Fruit fly (Drosophila melanogaster) whole organism, embryonic: ENCODE data around the gene MED27.
A peak's percentile ranks its signal among the peaks of the same experiment; 100 is the strongest.

ENCODE experiments used
- Blimp-1 ChIP-seq: fragments of 200-800 bp; sonication (Bioruptor generic); optimal IDR thresholded peaks from 3 replicates; lab custom pipeline; 2018; ENCODE audit warnings: missing biosample characterization, missing genetic modification characterization, mild to moderate bottlenecking, moderate library complexity, missing genetic modification reagents
- BtbVII ChIP-seq: fragments of 200-800 bp; sonication (Bioruptor generic); optimal IDR thresholded peaks from 3 replicates; lab custom pipeline; 2017; ENCODE audit warnings: missing biosample characterization, mild to moderate bottlenecking, missing genetic modification characterization
- CG10147 ChIP-seq: fragments of 200-800 bp; sonication (Bioruptor generic); optimal IDR thresholded peaks from 2 replicates; lab custom pipeline; 2019; ENCODE audit warnings: missing biosample characterization, mild to moderate bottlenecking, missing genetic modification characterization, moderate library complexity
- CG10321 ChIP-seq: fragments of 200-800 bp; sonication (Bioruptor generic); IDR thresholded peaks from 2 replicates; pipeline ENCODE4 v1.3.6; 2022; ENCODE audit warnings: missing biosample characterization, missing genetic modification characterization
- CG10979 ChIP-seq: fragments of 200-800 bp; sonication (Bioruptor generic); optimal IDR thresholded peaks from 2 replicates; lab custom pipeline; 2018; ENCODE audit warnings: missing biosample characterization, mild to moderate bottlenecking, missing genetic modification characterization, moderate library complexity
- CG14965 ChIP-seq: fragments of 200-800 bp; sonication (Bioruptor generic); optimal IDR thresholded peaks from 2 replicates; lab custom pipeline; 2016; ENCODE audit warnings: missing biosample characterization, missing genetic modification characterization, borderline replicate concordance
- CG32532 ChIP-seq: fragments of 200-800 bp; sonication (Bioruptor generic); IDR thresholded peaks from 2 replicates; pipeline ENCODE4 v1.3.6; 2022; ENCODE audit warnings: missing biosample characterization, missing genetic modification characterization
- CG33213 ChIP-seq: fragments of 200-800 bp; sonication (Bioruptor generic); optimal IDR thresholded peaks from 3 replicates; lab custom pipeline; 2016; ENCODE audit warnings: missing biosample characterization, missing genetic modification characterization
- CG34422 ChIP-seq: fragments of 200-800 bp; sonication (Bioruptor generic); IDR thresholded peaks from 3 replicates; pipeline ENCODE4 v1.3.6; 2022; ENCODE audit warnings: missing biosample characterization, missing genetic modification characterization
- CG3995 ChIP-seq: fragments of 200-800 bp; sonication (Bioruptor generic); optimal IDR thresholded peaks from 3 replicates; lab custom pipeline; 2016; ENCODE audit warnings: missing biosample characterization, missing genetic modification characterization
- CG4282 ChIP-seq: fragments of 200-800 bp; sonication (Bioruptor generic); optimal IDR thresholded peaks from 2 replicates; lab custom pipeline; 2016; ENCODE audit warnings: missing biosample characterization, missing genetic modification characterization
- CG5180 ChIP-seq: fragments of 200-800 bp; sonication (Bioruptor generic); optimal IDR thresholded peaks from 3 replicates; lab custom pipeline; 2017; ENCODE audit warnings: missing biosample characterization, missing genetic modification characterization, mild to moderate bottlenecking, moderate library complexity, missing genetic modification reagents
- CG7556 ChIP-seq: fragments of 200-800 bp; sonication (Bioruptor generic); optimal IDR thresholded peaks from 2 replicates; lab custom pipeline; 2017; ENCODE audit warnings: missing biosample characterization, mild to moderate bottlenecking, missing genetic modification characterization
- CG8290 ChIP-seq, 3 experiments: fragments of 200-800 bp; sonication (Bioruptor generic); optimal IDR thresholded peaks; 2 replicates each; lab custom pipeline; 2016 to 2019; ENCODE audit warnings: missing biosample characterization in 3 of 3, missing genetic modification characterization in 3 of 3, mild to moderate bottlenecking in 2 of 3, moderate library complexity in 1 of 3
- CG9876 ChIP-seq: fragments of 200-800 bp; sonication (Bioruptor generic); optimal IDR thresholded peaks from 2 replicates; lab custom pipeline; 2016; ENCODE audit warnings: missing biosample characterization, missing genetic modification characterization
- CG9932 ChIP-seq: fragments of 200-800 bp; sonication (Bioruptor generic); IDR thresholded peaks from 2 replicates; pipeline ENCODE4 v1.3.6; 2022; ENCODE audit warnings: missing biosample characterization, missing genetic modification characterization
- Deaf1 ChIP-seq: fragments of 200-800 bp; optimal IDR thresholded peaks from 3 replicates; lab custom pipeline; 2019; ENCODE audit warnings: missing biosample characterization, mild to moderate bottlenecking, missing genetic modification characterization, moderate library complexity
- Hand ChIP-seq: fragments of 200-800 bp; sonication (Bioruptor generic); optimal IDR thresholded peaks from 2 replicates; lab custom pipeline; 2017; ENCODE audit warnings: mild to moderate bottlenecking, missing biosample characterization, missing genetic modification reagents, missing genetic modification characterization
- HmgD ChIP-seq: fragments of 200-800 bp; sonication (Bioruptor generic); optimal IDR thresholded peaks from 3 replicates; lab custom pipeline; 2016; ENCODE audit warnings: missing biosample characterization, missing genetic modification characterization
- Mes4 ChIP-seq: fragments of 200-800 bp; sonication (Bioruptor generic); optimal IDR thresholded peaks from 2 replicates; lab custom pipeline; 2016; ENCODE audit warnings: missing biosample characterization, missing genetic modification characterization
- Mrtf ChIP-seq: fragments of 200-800 bp; sonication (Bioruptor generic); IDR thresholded peaks from 3 replicates; pipeline ENCODE4 v1.3.6; 2022; ENCODE audit warnings: missing biosample characterization, missing genetic modification characterization
- Pdp1 ChIP-seq, 2 experiments: fragments of 200-800 bp; sonication (Bioruptor generic); optimal IDR thresholded peaks; 3 replicates each; lab custom pipeline; 2016; ENCODE audit warnings: missing biosample characterization in 2 of 2, missing genetic modification characterization in 2 of 2, mild to moderate bottlenecking in 1 of 2, moderate library complexity in 1 of 2
- Rfx ChIP-seq: fragments of 200-800 bp; sonication (Bioruptor generic); IDR thresholded peaks from 2 replicates; pipeline ENCODE4 v1.3.6; 2022; ENCODE audit warnings: missing biosample characterization, missing genetic modification characterization
- Stat92E ChIP-seq, 3 experiments: fragments of >200 bp in 2 of 3; fragments of 200-800 bp in 1 of 3; sonication (Bioruptor generic) in 1 of 3; optimal IDR thresholded peaks; 2 replicates each; lab custom pipeline; 2017 to 2019; ENCODE audit warnings: missing biosample characterization in 3 of 3, missing genetic modification characterization in 3 of 3, mild to moderate bottlenecking in 1 of 3, moderate library complexity in 1 of 3
- amos ChIP-seq: fragments of 200-800 bp; sonication (Bioruptor generic); IDR thresholded peaks from 2 replicates; pipeline ENCODE4 v1.3.6; 2022; ENCODE audit warnings: missing biosample characterization, missing genetic modification characterization; ENCODE audit not compliant: partially characterized antibody
- aop ChIP-seq: fragments of 200-800 bp; sonication (Bioruptor generic); IDR thresholded peaks from 2 replicates; pipeline ENCODE4 v1.3.6; 2022; ENCODE audit warnings: missing biosample characterization, missing genetic modification characterization
- ara ChIP-seq: fragments of 200-800 bp; sonication (Bioruptor generic); IDR thresholded peaks from 2 replicates; pipeline ENCODE4 v1.3.6; 2022; ENCODE audit warnings: missing biosample characterization, missing genetic modification characterization
- az2 ChIP-seq: fragments of 200-800 bp; sonication (Bioruptor generic); optimal IDR thresholded peaks from 3 replicates; lab custom pipeline; 2016; ENCODE audit warnings: missing biosample characterization, missing genetic modification characterization
- bab2 ChIP-seq: fragments of 200-800 bp; sonication (Bioruptor generic); optimal IDR thresholded peaks from 2 replicates; lab custom pipeline; 2016; ENCODE audit warnings: missing biosample characterization, missing genetic modification characterization
- bcd ChIP-seq: fragments of 200-800 bp; sonication (Bioruptor generic); optimal IDR thresholded peaks from 2 replicates; lab custom pipeline; 2017; ENCODE audit warnings: missing biosample characterization, mild to moderate bottlenecking, missing genetic modification characterization
- bigmax ChIP-seq: fragments of 200-800 bp; sonication (Bioruptor generic); optimal IDR thresholded peaks from 2 replicates; lab custom pipeline; 2018; ENCODE audit warnings: missing biosample characterization, mild to moderate bottlenecking, missing genetic modification characterization
- cas ChIP-seq: fragments of 200-800 bp; sonication (Bioruptor generic); IDR thresholded peaks from 2 replicates; pipeline ENCODE4 v1.3.6; 2022; ENCODE audit warnings: missing biosample characterization, missing genetic modification characterization
- croc ChIP-seq: fragments of 200-800 bp; sonication (Bioruptor generic); conservative IDR thresholded peaks from 3 replicates; pipeline ENCODE4 v1.3.6; 2022; ENCODE audit warnings: missing biosample characterization, missing genetic modification characterization
- dmrt11E ChIP-seq: fragments of 200-800 bp; sonication (Bioruptor generic); optimal IDR thresholded peaks from 3 replicates; lab custom pipeline; 2018; ENCODE audit warnings: missing biosample characterization, mild to moderate bottlenecking, missing genetic modification characterization, moderate library complexity
- dpn ChIP-seq, 2 experiments: fragments of 200-800 bp; sonication (Bioruptor generic); optimal IDR thresholded peaks; 3 replicates each; lab custom pipeline; 2016; ENCODE audit warnings: missing biosample characterization in 2 of 2, missing genetic modification characterization in 2 of 2
- ftz-f1 ChIP-seq: fragments of 200-800 bp; sonication (Bioruptor generic); optimal IDR thresholded peaks from 2 replicates; lab custom pipeline; 2016; ENCODE audit warnings: missing biosample characterization, missing genetic modification characterization
- fu2 ChIP-seq: fragments of 200-800 bp; sonication (Bioruptor generic); optimal IDR thresholded peaks from 2 replicates; lab custom pipeline; 2016; ENCODE audit warnings: missing biosample characterization, missing genetic modification characterization
- gem ChIP-seq: fragments of 200-800 bp; sonication (Bioruptor generic); optimal IDR thresholded peaks from 2 replicates; lab custom pipeline; 2019; ENCODE audit warnings: missing biosample characterization, mild to moderate bottlenecking, missing genetic modification characterization, moderate library complexity
- hbn ChIP-seq: fragments of 200-800 bp; sonication (Bioruptor generic); IDR thresholded peaks from 2 replicates; pipeline ENCODE4 v1.3.6; 2022; ENCODE audit warnings: missing biosample characterization, missing genetic modification characterization; ENCODE audit not compliant: partially characterized antibody
- hth ChIP-seq: fragments of >200 bp; optimal IDR thresholded peaks from 2 replicates; lab custom pipeline; 2017; ENCODE audit warnings: inconsistent platforms
- jing ChIP-seq: fragments of 200-800 bp; sonication (Bioruptor generic); optimal IDR thresholded peaks from 2 replicates; lab custom pipeline; 2018; ENCODE audit warnings: missing biosample characterization, mild to moderate bottlenecking, missing genetic modification characterization
- otp ChIP-seq: fragments of 200-800 bp; sonication (Bioruptor generic); IDR thresholded peaks from 3 replicates; pipeline ENCODE4, ENCODE4 v1.3.6; 2022; ENCODE audit warnings: missing biosample characterization, missing genetic modification characterization
- p53 ChIP-seq: fragments of 200-800 bp; sonication (Bioruptor generic); optimal IDR thresholded peaks from 2 replicates; lab custom pipeline; 2016; ENCODE audit warnings: missing biosample characterization, missing genetic modification characterization
- peb ChIP-seq: fragments of 200-800 bp; sonication (Bioruptor generic); IDR thresholded peaks from 2 replicates; pipeline ENCODE4 v1.3.6; 2022; ENCODE audit warnings: missing biosample characterization, missing genetic modification characterization
- sd ChIP-seq: fragments of 200-800 bp; sonication (Bioruptor generic); optimal IDR thresholded peaks from 3 replicates; lab custom pipeline; 2018; ENCODE audit warnings: missing biosample characterization, mild to moderate bottlenecking, missing genetic modification characterization, moderate library complexity
- slou ChIP-seq: fragments of 200-800 bp; sonication (Bioruptor generic); optimal IDR thresholded peaks from 3 replicates; lab custom pipeline; 2016; ENCODE audit warnings: missing biosample characterization, missing genetic modification characterization
- stc ChIP-seq: fragments of 200-800 bp; sonication (Bioruptor generic); IDR thresholded peaks from 2 replicates; pipeline ENCODE4 v1.3.6; 2022; ENCODE audit warnings: missing biosample characterization, missing genetic modification characterization
- sug ChIP-seq: fragments of 200-800 bp; optimal IDR thresholded peaks from 2 replicates; lab custom pipeline; 2019; ENCODE audit warnings: missing biosample characterization, mild to moderate bottlenecking, missing genetic modification characterization, moderate library complexity
- yki ChIP-seq: fragments of >200 bp; optimal IDR thresholded peaks from 3 replicates; lab custom pipeline; 2018

MED27 gene

dm6 chr3R:5620387-5620956 is 34.5 kb upstream of the MED27 start (continued):
- TF ChIP-seq CG8290 (GFP tag; optimal IDR thresholded peaks at IDR 0.05; lab: Kevin White, UChicago) (peak; percentile 7), CG8290 (tag; optimal IDR thresholded peaks at IDR 0.05; lab: Kevin White, UChicago) (peak in 1 of 2 experiments; percentile 81), Mrtf (peak; percentile 65), hbn (no peak), CG9876 (GFP tag; lab: Kevin White, UChicago) (peak; percentile 44), p53 (GFP tag; lab: Kevin White, UChicago) (no peak), Mes4 (GFP tag; lab: Kevin White, UChicago) (peak; percentile 70), peb (GFP tag; lab: Robert Waterston, UW) (0 out of 2 replicates have a peak, but pooled peaks have one; percentile 35), Rfx (GFP tag; lab: Robert Waterston, UW) (peak; percentile 46), sd (tag; lab: Kevin White, UChicago) (no peak), otp (peak; percentile 79; the same call in 2 of the 3 replicates), CG10979 (tag; lab: Kevin White, UChicago) (peak; percentile 71), CG10321 (GFP tag; lab: Robert Waterston, UW) (0 out of 2 replicates have a peak, but pooled peaks have one; percentile 3), ara (GFP tag; lab: Robert Waterston, UW) (peak; percentile 52), dpn (GFP tag; optimal IDR thresholded peaks at IDR 0.05; lab: Kevin White, UChicago) (peak; percentile 72 to 73), aop (GFP tag; lab: Robert Waterston, UW) (no peak), Pdp1 (GFP tag; optimal IDR thresholded peaks at IDR 0.05; lab: Kevin White, UChicago) (peak; percentile 43 to 70), fu2 (GFP tag; lab: Kevin White, UChicago) (peak; percentile 44), slou (peak; percentile 41), stc (GFP tag; lab: Robert Waterston, UW) (peak; percentile 48; the same call in 1 of the 2 replicates), Stat92E (GFP tag; optimal IDR thresholded peaks at IDR 0.05; lab: Kevin White, UChicago) (peak in 1 of 3 experiments; percentile 12), CG33213 (GFP tag; lab: Kevin White, UChicago) (no peak), CG9932 (GFP tag; lab: Robert Waterston, UW) (peak; percentile 51; the same call in 1 of the 2 replicates), ftz-f1 (GFP tag; lab: Kevin White, UChicago) (no peak), CG5180 (GFP tag; lab: Kevin White, UChicago) (peak; percentile 62), CG7556 (GFP tag; lab: Kevin White, UChicago) (peak; percentile 77), cas (GFP tag; lab: Robert Waterston, UW) (no peak), dmrt11E (tag; lab: Kevin White, UChicago) (peak; percentile 52), yki (lab: Kevin White, UChicago) (no peak), Hand (GFP tag; lab: Kevin White, UChicago) (peak; percentile 44), gem (tag; lab: Kevin White, UChicago) (peak; percentile 74), croc (0 out of 3 replicates have a peak, but pooled peaks have one; percentile 38), az2 (GFP tag; lab: Kevin White, UChicago) (peak; percentile 52), HmgD (GFP tag; lab: Kevin White, UChicago) (no peak), bigmax (GFP tag; lab: Kevin White, UChicago) (no peak), jing (peak; percentile 37), hth (lab: Kevin White, UChicago) (no peak), BtbVII (peak; percentile 24), CG10147 (peak; percentile 65), bab2 (GFP tag; lab: Kevin White, UChicago) (peak; percentile 69), bcd (GFP tag; lab: Kevin White, UChicago) (peak; percentile 59), Deaf1 (peak; percentile 25), CG4282 (GFP tag; lab: Kevin White, UChicago) (no peak), CG3995 (GFP tag; lab: Kevin White, UChicago) (peak; percentile 19), Blimp-1 (GFP tag; lab: Kevin White, UChicago) (no peak), sug (peak; percentile 13), CG32532 (GFP tag; lab: Robert Waterston, UW) (peak; percentile 60; the same call in 1 of the 2 replicates), amos (GFP tag; lab: Robert Waterston, UW) (no peak), CG34422 (GFP tag; lab: Robert Waterston, UW) (peak; percentile 63; the same call in 2 of the 3 replicates), CG14965 (GFP tag; lab: Kevin White, UChicago) (no peak)
